Fruit fly (Drosophila melanogaster): ENCODE measurements around the gene CG11601.

Gene CG11601

dm6 chr2L:273603-274002 lies 9.5 kb downstream of the CG11601 start, which contains the start of the genes mbm and CG11555 (continued):
- TF ChIP-seq NC2α (GFP tag; optimal IDR thresholded peaks at IDR 0.05) (no peak), CG14710 (tag; optimal IDR thresholded peaks at IDR 0.05) (peak; percentile 55), vvl (GFP tag; IDR thresholded peaks at IDR 0.05) (no peak), E2f2 (GFP tag; IDR thresholded peaks at IDR 0.05) (0 out of 2 replicates have a peak, but pooled peaks have one; percentile 27), CG15601 (tag; optimal IDR thresholded peaks at IDR 0.05) (peak; percentile 34), CG15514 (GFP tag; optimal IDR thresholded peaks at IDR 0.05) (peak; percentile 55), mld (GFP tag; IDR thresholded peaks at IDR 0.05; ENCODE audit: partially characterized antibody) (no peak; the same call in 2 of the 3 replicates), ab (GFP tag; optimal IDR thresholded peaks at IDR 0.05) (no peak), CG8388 (GFP tag; optimal IDR thresholded peaks at IDR 0.05) (peak; percentile 13), CG2712 (tag; optimal IDR thresholded peaks at IDR 0.05) (peak; percentile 46), sug (tag; optimal IDR thresholded peaks at IDR 0.05) (peak; percentile 57), slbo (GFP tag; IDR thresholded peaks at IDR 0.05) (peak; percentile 25; the same call in 1 of the 2 replicates), Med (GFP tag) (peak; percentile 61), CG12659 (GFP tag; optimal IDR thresholded peaks at IDR 0.05) (peak; percentile 45), phol (tag; optimal IDR thresholded peaks at IDR 0.05) (peak; percentile 56), Gsc (GFP tag; IDR thresholded peaks at IDR 0.05) (no peak), run (tag; optimal IDR thresholded peaks at IDR 0.05) (peak; percentile 36), Fer3 (tag; optimal IDR thresholded peaks at IDR 0.05) (peak; percentile 25), CG4707 (GFP tag; optimal IDR thresholded peaks at IDR 0.05) (no peak), CG10543 (GFP tag; optimal IDR thresholded peaks at IDR 0.05) (peak; percentile 11), z (GFP tag; IDR thresholded peaks at IDR 0.05) (no peak), Six4 (GFP tag; optimal IDR thresholded peaks at IDR 0.05) (no peak), trem (tag; optimal IDR thresholded peaks at IDR 0.05) (peak; percentile 67), Nf-YC (tag; optimal IDR thresholded peaks at IDR 0.05) (peak; percentile 74), CG17612 (GFP tag; IDR thresholded peaks at IDR 0.05) (no peak), slou (GFP tag; optimal IDR thresholded peaks at IDR 0.05) (no peak), NfI (GFP tag; optimal IDR thresholded peaks at IDR 0.05) (peak; percentile 24), Camta (GFP tag; optimal IDR thresholded peaks at IDR 0.05) (no peak), stwl (tag; optimal IDR thresholded peaks at IDR 0.05) (peak; percentile 8), CG9817 (tag; optimal IDR thresholded peaks at IDR 0.05) (peak; percentile 4), CG12942 (GFP tag; optimal IDR thresholded peaks at IDR 0.05) (no peak), hbn (GFP tag; IDR thresholded peaks at IDR 0.05; ENCODE audit: partially characterized antibody) (0 out of 2 replicates have a peak, but pooled peaks have one; percentile 24), Ravus (GFP tag; IDR thresholded peaks at IDR 0.05) (no peak), D19A (tag; optimal IDR thresholded peaks at IDR 0.05) (no peak), CG10267 (tag; optimal IDR thresholded peaks at IDR 0.05) (peak; percentile 6), usp (GFP tag; optimal IDR thresholded peaks at IDR 0.05) (no peak), amos (GFP tag; IDR thresholded peaks at IDR 0.05; ENCODE audit: partially characterized antibody) (peak; percentile 34; the same call in 1 of the 2 replicates), CG3163 (GFP tag; optimal IDR thresholded peaks at IDR 0.05) (no peak), nmo (GFP tag; optimal IDR thresholded peaks at IDR 0.05) (peak; percentile 42), Opbp (GFP tag; IDR thresholded peaks at IDR 0.05; ENCODE audit: partially characterized antibody) (no peak), unpg (GFP tag; optimal IDR thresholded peaks at IDR 0.05) (no peak), Sry-β (GFP tag; optimal IDR thresholded peaks at IDR 0.05) (peak; percentile 98), insv (GFP tag; optimal IDR thresholded peaks at IDR 0.05) (peak in 1 of 2 experiments; percentile 25), dm (GFP tag; optimal IDR thresholded peaks at IDR 0.05) (peak; percentile 84), CG7556 (GFP tag; optimal IDR thresholded peaks at IDR 0.05) (no peak), fd96Cb (tag; optimal IDR thresholded peaks at IDR 0.05) (no peak), CG30020 (tag; optimal IDR thresholded peaks at IDR 0.05) (peak; percentile 59), Hsf (GFP tag; optimal IDR thresholded peaks at IDR 0.05) (no peak), pzg (GFP tag; optimal IDR thresholded peaks at IDR 0.05) (peak; percentile 34), CG8924 (tag; optimal IDR thresholded peaks at IDR 0.05) (peak; percentile 61)

Data from whole organism, embryonic.